Worm (Caenorhabditis elegans) whole organism, L1 larva: ENCODE results near the gene grd-6.

Experiments used
- C34B4.2 ChIP-seq: sonication (generic microtip); optimal IDR thresholded peaks from 2 replicates; lab custom pipeline; 2017; ENCODE audit warnings: mild to moderate bottlenecking, missing genetic modification characterization, missing compliant biosample characterization
- F16B12.6 ChIP-seq: fragments of 150-350 bp; optimal IDR thresholded peaks from 2 replicates; lab custom pipeline; 2014; ENCODE audit warnings: missing biosample characterization, missing genetic modification characterization
- alr-1 ChIP-seq: fragments of 200-800 bp; sonication (Bioruptor generic); optimal IDR thresholded peaks from 2 replicates; lab custom pipeline; 2018; ENCODE audit warnings: borderline replicate concordance, mild to moderate bottlenecking, missing genetic modification characterization, missing compliant biosample characterization
- aly-2 ChIP-seq: fragments of 150-350 bp; optimal IDR thresholded peaks from 2 replicates; lab custom pipeline; 2014; ENCODE audit warnings: missing biosample characterization, missing genetic modification characterization
- ama-1 ChIP-seq: fragments of 150-350 bp; optimal IDR thresholded peaks from 2 replicates; lab custom pipeline; 2014
- blmp-1 ChIP-seq: fragments of 150-350 bp; optimal IDR thresholded peaks from 2 replicates; lab custom pipeline; 2014; ENCODE audit warnings: missing biosample characterization, missing genetic modification characterization
- ceh-63 ChIP-seq: fragments of 200-800 bp; sonication (Bioruptor generic); optimal IDR thresholded peaks from 2 replicates; lab custom pipeline; 2018; ENCODE audit warnings: mild to moderate bottlenecking, missing genetic modification characterization, missing compliant biosample characterization
- ceh-82 ChIP-seq, 3 experiments: fragments of 150-350 bp in 1 of 3; sonication (generic microtip) in 2 of 3; optimal IDR thresholded peaks; 2 replicates each; lab custom pipeline; 2014 to 2017; ENCODE audit warnings: missing biosample characterization in 3 of 3, missing genetic modification characterization in 3 of 3
- ceh-90 ChIP-seq: sonication (generic microtip); optimal IDR thresholded peaks from 2 replicates; lab custom pipeline; 2016; ENCODE audit warnings: missing genetic modification characterization, missing compliant biosample characterization
- dpl-1 ChIP-seq, 3 experiments: fragments of 150-350 bp in 2 of 3; sonication (generic microtip) in 1 of 3; optimal IDR thresholded peaks; 2 replicates each; lab custom pipeline; 2014 to 2017; ENCODE audit warnings: missing biosample characterization in 3 of 3, missing genetic modification characterization in 3 of 3, missing genetic modification reagents in 3 of 3
- dsc-1 ChIP-seq: sonication (generic microtip); optimal IDR thresholded peaks from 2 replicates; lab custom pipeline; 2016; ENCODE audit warnings: mild to moderate bottlenecking, missing genetic modification characterization, missing compliant biosample characterization
- efl-3 ChIP-seq: fragments of 200-800 bp; sonication (Bioruptor generic); optimal IDR thresholded peaks from 2 replicates; lab custom pipeline; 2018; ENCODE audit warnings: mild to moderate bottlenecking, missing genetic modification characterization, missing compliant biosample characterization
- egl-13 ChIP-seq: sonication (generic microtip); optimal IDR thresholded peaks from 2 replicates; lab custom pipeline; 2016; ENCODE audit warnings: missing genotype, missing genetic modification reagents, missing genetic modification characterization, missing compliant biosample characterization
- elt-2 ChIP-seq: sonication (generic microtip); optimal IDR thresholded peaks from 2 replicates; lab custom pipeline; 2016; ENCODE audit warnings: missing genetic modification characterization, mild to moderate bottlenecking, inconsistent platforms, missing compliant biosample characterization, missing genetic modification reagents
- ets-5 ChIP-seq: fragments of 200-800 bp; sonication (Bioruptor generic); IDR thresholded peaks from 2 replicates; pipeline ENCODE4 v1.3.6; 2022; ENCODE audit warnings: missing genetic modification characterization, missing compliant biosample characterization
- fkh-10 ChIP-seq: sonication (generic microtip); optimal IDR thresholded peaks from 2 replicates; lab custom pipeline; 2017; ENCODE audit warnings: missing biosample characterization, missing genetic modification reagents, missing genetic modification characterization
- fkh-4 ChIP-seq: sonication (generic microtip); optimal IDR thresholded peaks from 2 replicates; lab custom pipeline; 2016; ENCODE audit warnings: missing compliant biosample characterization, missing genetic modification characterization, borderline replicate concordance
- fkh-8 ChIP-seq: sonication (generic microtip); optimal IDR thresholded peaks from 2 replicates; lab custom pipeline; 2016; ENCODE audit warnings: mild to moderate bottlenecking, missing genetic modification characterization, missing compliant biosample characterization
- fos-1 ChIP-seq: fragments of 150-350 bp; optimal IDR thresholded peaks from 2 replicates; lab custom pipeline; 2014; ENCODE audit warnings: missing biosample characterization, missing genetic modification characterization
- hpl-2 ChIP-seq: fragments of 150-350 bp; optimal IDR thresholded peaks from 2 replicates; lab custom pipeline; 2014; ENCODE audit warnings: missing biosample characterization, missing genetic modification reagents, missing genetic modification characterization
- irx-1 ChIP-seq: sonication (generic microtip); optimal IDR thresholded peaks from 2 replicates; lab custom pipeline; 2016; ENCODE audit warnings: missing genetic modification characterization, missing compliant biosample characterization
- jun-1 ChIP-seq: fragments of 150-350 bp; optimal IDR thresholded peaks from 2 replicates; lab custom pipeline; 2014; ENCODE audit warnings: missing biosample characterization, missing genetic modification reagents, missing genetic modification characterization
- lin-13 ChIP-seq: fragments of 150-350 bp; optimal IDR thresholded peaks from 2 replicates; lab custom pipeline; 2014; ENCODE audit warnings: missing biosample characterization, missing genetic modification reagents, missing genetic modification characterization
- lin-14 ChIP-seq: fragments of 200-800 bp; sonication (Bioruptor generic); optimal IDR thresholded peaks from 2 replicates; lab custom pipeline; 2018; ENCODE audit warnings: mild to moderate bottlenecking, missing genetic modification characterization, moderate library complexity, missing compliant biosample characterization
- lin-15B ChIP-seq: fragments of 150-350 bp; sonication (generic microtip); optimal IDR thresholded peaks from 3 replicates; lab custom pipeline; 2014; ENCODE audit warnings: missing biosample characterization, missing genetic modification characterization
- lin-35 ChIP-seq, 2 experiments: fragments of 150-350 bp; optimal IDR thresholded peaks; 2 replicates each; lab custom pipeline; 2014; ENCODE audit warnings: missing biosample characterization in 2 of 2, missing genetic modification characterization in 2 of 2, missing genetic modification reagents in 2 of 2
- lin-39 ChIP-seq: fragments of 150-350 bp; optimal IDR thresholded peaks from 2 replicates; lab custom pipeline; 2014; ENCODE audit warnings: missing biosample characterization, missing genetic modification reagents, missing genetic modification characterization
- lsy-2 ChIP-seq, 2 experiments: fragments of 150-350 bp; optimal IDR thresholded peaks; 2 replicates each; lab custom pipeline; 2014; ENCODE audit warnings: missing biosample characterization in 2 of 2, missing genetic modification characterization in 2 of 2
- mab-9 ChIP-seq: fragments of 200-800 bp; sonication (Bioruptor generic); IDR thresholded peaks from 2 replicates; pipeline ENCODE4 v1.3.6; 2022; ENCODE audit warnings: missing genetic modification reagents, missing genetic modification characterization, missing compliant biosample characterization
- mdl-1 ChIP-seq, 2 experiments: fragments of 150-350 bp; optimal IDR thresholded peaks; 2 replicates each; lab custom pipeline; 2014 to 2017; ENCODE audit warnings: missing biosample characterization in 2 of 2, missing genetic modification characterization in 2 of 2, inconsistent platforms in 1 of 2
- mep-1 ChIP-seq: fragments of 150-350 bp; optimal IDR thresholded peaks from 2 replicates; lab custom pipeline; 2014; ENCODE audit warnings: missing biosample characterization, missing genetic modification characterization
- nhr-11 ChIP-seq: fragments of 150-350 bp; optimal IDR thresholded peaks from 2 replicates; lab custom pipeline; 2014; ENCODE audit warnings: missing biosample characterization, missing genetic modification characterization
- nhr-19 ChIP-seq: fragments of 200-800 bp; sonication (Bioruptor generic); conservative IDR thresholded peaks from 2 replicates; pipeline ENCODE4 v1.3.6; 2022; ENCODE audit warnings: missing genetic modification characterization, missing compliant biosample characterization
- nhr-20 ChIP-seq: sonication (generic microtip); optimal IDR thresholded peaks from 2 replicates; lab custom pipeline; 2016; ENCODE audit warnings: mild to moderate bottlenecking, missing genetic modification characterization, missing compliant biosample characterization
- nhr-47 ChIP-seq: sonication (generic microtip); optimal IDR thresholded peaks from 2 replicates; lab custom pipeline; 2016; ENCODE audit warnings: mild to moderate bottlenecking, missing genetic modification characterization, moderate library complexity, missing compliant biosample characterization
- nhr-71 ChIP-seq: sonication (generic microtip); optimal IDR thresholded peaks from 2 replicates; lab custom pipeline; 2016; ENCODE audit warnings: mild to moderate bottlenecking, missing genetic modification characterization, moderate library complexity, missing compliant biosample characterization
- nhr-84 ChIP-seq: sonication (generic microtip); optimal IDR thresholded peaks from 2 replicates; lab custom pipeline; 2017; ENCODE audit warnings: missing biosample characterization, missing genetic modification characterization
- rnt-1 ChIP-seq: sonication (generic microtip); optimal IDR thresholded peaks from 2 replicates; lab custom pipeline; 2016; ENCODE audit warnings: mild to moderate bottlenecking, missing genetic modification characterization, moderate library complexity, missing compliant biosample characterization
- skn-1 ChIP-seq: fragments of 150-350 bp; optimal IDR thresholded peaks from 2 replicates; lab custom pipeline; 2014; ENCODE audit warnings: missing biosample characterization, missing genetic modification characterization
- snpc-4 ChIP-seq: fragments of 150-350 bp; optimal IDR thresholded peaks from 2 replicates; lab custom pipeline; 2014; ENCODE audit warnings: missing biosample characterization, missing genetic modification characterization
- snu-23 ChIP-seq: sonication (generic microtip); optimal IDR thresholded peaks from 2 replicates; lab custom pipeline; 2016; ENCODE audit warnings: missing genetic modification characterization, missing compliant biosample characterization
- sox-4 ChIP-seq: sonication (generic microtip); optimal IDR thresholded peaks from 2 replicates; lab custom pipeline; 2016; ENCODE audit warnings: missing genetic modification characterization, missing compliant biosample characterization
- sptf-1 ChIP-seq: fragments of 150-350 bp; optimal IDR thresholded peaks from 2 replicates; lab custom pipeline; 2014; ENCODE audit warnings: missing biosample characterization, missing genetic modification characterization
- sup-37 ChIP-seq: fragments of 200-800 bp; sonication (Bioruptor generic); optimal IDR thresholded peaks from 2 replicates; lab custom pipeline; 2018; ENCODE audit warnings: mild to moderate bottlenecking, missing genetic modification characterization, missing compliant biosample characterization
- tbx-2 ChIP-seq: sonication (generic microtip); optimal IDR thresholded peaks from 2 replicates; lab custom pipeline; 2016; ENCODE audit warnings: missing genetic modification characterization, missing compliant biosample characterization
- unc-30 ChIP-seq: sonication (generic microtip); optimal IDR thresholded peaks from 2 replicates; lab custom pipeline; 2017; ENCODE audit warnings: missing biosample characterization, missing genetic modification characterization
- unc-62 ChIP-seq: fragments of 150-350 bp; optimal IDR thresholded peaks from 2 replicates; lab custom pipeline; 2014; ENCODE audit warnings: missing biosample characterization, missing genetic modification reagents, missing genetic modification characterization
- unc-98 ChIP-seq: fragments of 200-800 bp; sonication (Bioruptor generic); IDR thresholded peaks from 2 replicates; pipeline ENCODE4 v1.3.6; 2022; ENCODE audit warnings: missing genetic modification characterization, missing compliant biosample characterization
- vab-15 ChIP-seq: sonication (generic microtip); optimal IDR thresholded peaks from 2 replicates; lab custom pipeline; 2017; ENCODE audit warnings: missing genotype, mild to moderate bottlenecking, missing genetic modification characterization, missing compliant biosample characterization
- xbp-1 ChIP-seq: sonication (generic microtip); optimal IDR thresholded peaks from 2 replicates; lab custom pipeline; 2016; ENCODE audit warnings: missing genetic modification characterization, missing compliant biosample characterization
- zag-1 ChIP-seq: fragments of 150-350 bp; optimal IDR thresholded peaks from 2 replicates; lab custom pipeline; 2014; ENCODE audit warnings: missing biosample characterization, missing genetic modification characterization
- zip-4 ChIP-seq: fragments of 200-800 bp; sonication (Bioruptor generic); optimal IDR thresholded peaks from 2 replicates; lab custom pipeline; 2018; ENCODE audit warnings: mild to moderate bottlenecking, missing genetic modification characterization, moderate library complexity, missing compliant biosample characterization
- ztf-11 ChIP-seq, 2 experiments: sonication (generic microtip); optimal IDR thresholded peaks; 2 replicates each; lab custom pipeline; 2016 to 2017; ENCODE audit warnings: missing genetic modification characterization in 2 of 2, missing biosample characterization in 1 of 2, missing compliant biosample characterization in 1 of 2
- ztf-4 ChIP-seq: fragments of 150-350 bp; optimal IDR thresholded peaks from 2 replicates; lab custom pipeline; 2014; ENCODE audit warnings: missing biosample characterization, missing genetic modification characterization

grd-6 gene

DNA sequence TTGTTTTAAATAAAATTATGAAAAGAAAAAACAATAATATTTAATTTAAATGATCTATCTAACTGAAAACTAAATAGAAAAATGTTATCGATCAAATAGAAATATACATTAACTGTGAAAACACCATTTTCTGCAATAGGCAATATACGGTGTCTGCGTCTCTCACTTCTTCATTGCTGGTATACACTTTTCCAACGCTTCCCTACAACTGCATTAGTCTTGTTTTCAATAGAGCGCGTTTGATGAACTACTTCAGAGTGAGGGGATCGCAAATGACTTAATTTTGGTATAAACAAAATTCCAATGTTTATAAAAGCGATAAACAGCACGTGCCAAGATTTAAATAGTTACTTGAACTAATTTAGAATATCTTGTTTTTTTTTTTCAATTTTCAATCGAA lies 9.2 kb upstream of the grd-6 start:
- TF ChIP-seq ets-5 (GFP tag; lab: Robert Waterston, UW) (no peak), ama-1 (no peak), unc-98 (GFP tag; lab: Robert Waterston, UW) (no peak), mep-1 (tag; lab: Kevin White, UChicago) (peak; percentile 91), nhr-84 (tag; lab: Kevin White, UChicago) (no peak), blmp-1 (tag; lab: Kevin White, UChicago) (peak; percentile 70), xbp-1 (tag; lab: Kevin White, UChicago) (peak; percentile 23), ztf-11 (tag; optimal IDR thresholded peaks at IDR 0.05; lab: Kevin White, UChicago) (no peak), nhr-11 (no peak), nhr-47 (tag; lab: Kevin White, UChicago) (peak; percentile 38), lin-14 (peak; percentile 90), nhr-19 (GFP tag; lab: Robert Waterston, UW) (no peak), aly-2 (tag; lab: Kevin White, UChicago) (no peak), snpc-4 (peak; percentile 63), ceh-82 (tag; optimal IDR thresholded peaks at IDR 0.05; lab: Kevin White, UChicago) (peak in 2 of 3 experiments; percentile 18 to 72), mdl-1 (tag; optimal IDR thresholded peaks at IDR 0.05; lab: Kevin White, UChicago) (peak in 1 of 2 experiments; percentile 60), ztf-4 (tag; lab: Kevin White, UChicago) (no peak), egl-13 (tag; lab: Kevin White, UChicago) (no peak), lsy-2 (tag; optimal IDR thresholded peaks at IDR 0.05; lab: Kevin White, UChicago) (peak; percentile 48 to 84), efl-3 (GFP tag; lab: Kevin White, UChicago) (no peak), nhr-71 (tag; lab: Kevin White, UChicago) (peak; percentile 59), rnt-1 (tag; lab: Kevin White, UChicago) (peak; percentile 36), hpl-2 (GFP tag; lab: Kevin White, UChicago) (no peak), lin-15B (tag; lab: Kevin White, UChicago) (peak; percentile 68), ceh-90 (tag; lab: Kevin White, UChicago) (no peak), zip-4 (GFP tag; lab: Kevin White, UChicago) (no peak), unc-30 (tag; lab: Kevin White, UChicago) (no peak), fkh-8 (no peak), lin-35 (GFP tag; optimal IDR thresholded peaks at IDR 0.05; lab: Kevin White, UChicago) (peak; percentile 66 to 84), ceh-63 (no peak), jun-1 (tag; lab: Kevin White, UChicago) (no peak), nhr-20 (peak; percentile 65), F16B12.6 (tag; lab: Kevin White, UChicago) (no peak), fkh-10 (GFP tag; lab: Kevin White, UChicago) (no peak), vab-15 (peak; percentile 9), lin-39 (no peak), zag-1 (no peak), snu-23 (GFP tag; lab: Kevin White, UChicago) (peak; percentile 73), lin-13 (GFP tag; lab: Kevin White, UChicago) (peak; percentile 44), sptf-1 (no peak), elt-2 (no peak), alr-1 (tag; lab: Kevin White, UChicago) (no peak), mab-9 (no peak), tbx-2 (tag; lab: Kevin White, UChicago) (peak; percentile 5), fkh-4 (tag; lab: Kevin White, UChicago) (no peak), unc-62 (no peak), irx-1 (tag; lab: Kevin White, UChicago) (no peak), C34B4.2 (tag; lab: Kevin White, UChicago) (no peak), sox-4 (tag; lab: Kevin White, UChicago) (no peak), sup-37 (GFP tag; lab: Kevin White, UChicago) (no peak), dsc-1 (tag; lab: Kevin White, UChicago) (no peak), dpl-1 (GFP tag; optimal IDR thresholded peaks at IDR 0.05; lab: Kevin White, UChicago) (peak; percentile 36 to 75 (median 41)), fos-1 (peak; percentile 4), skn-1 (tag; lab: Kevin White, UChicago) (peak; percentile 47)
